Worm (Caenorhabditis elegans) whole organism, L1 larva: ENCODE data around the gene srx-17.

Experiments used
- C04F5.9 ChIP-seq: sonication (generic microtip); optimal IDR thresholded peaks from 2 replicates; lab custom pipeline; 2016; ENCODE audit warnings: missing genetic modification characterization, missing compliant biosample characterization
- C16A3.4 ChIP-seq: fragments of 150-350 bp; optimal IDR thresholded peaks from 2 replicates; lab custom pipeline; 2014; ENCODE audit warnings: missing biosample characterization, missing genetic modification characterization
- C34B4.2 ChIP-seq: sonication (generic microtip); optimal IDR thresholded peaks from 2 replicates; lab custom pipeline; 2017; ENCODE audit warnings: mild to moderate bottlenecking, missing genetic modification characterization, missing compliant biosample characterization
- aly-2 ChIP-seq: fragments of 150-350 bp; optimal IDR thresholded peaks from 2 replicates; lab custom pipeline; 2014; ENCODE audit warnings: missing biosample characterization, missing genetic modification characterization
- blmp-1 ChIP-seq: fragments of 150-350 bp; optimal IDR thresholded peaks from 2 replicates; lab custom pipeline; 2014; ENCODE audit warnings: missing biosample characterization, missing genetic modification characterization
- ceh-8 ChIP-seq: fragments of 200-800 bp; sonication (Bioruptor generic); optimal IDR thresholded peaks from 2 replicates; lab custom pipeline; 2018; ENCODE audit warnings: mild to moderate bottlenecking, missing genetic modification characterization, moderate library complexity, missing compliant biosample characterization
- ceh-88 ChIP-seq: fragments of 200-800 bp; sonication (Bioruptor generic); IDR thresholded peaks from 2 replicates; pipeline ENCODE4 v1.3.6; 2022; ENCODE audit warnings: missing genetic modification characterization, missing compliant biosample characterization
- ceh-90 ChIP-seq: sonication (generic microtip); optimal IDR thresholded peaks from 2 replicates; lab custom pipeline; 2016; ENCODE audit warnings: missing genetic modification characterization, missing compliant biosample characterization
- ces-1 ChIP-seq: fragments of 150-350 bp; optimal IDR thresholded peaks from 2 replicates; lab custom pipeline; 2014; ENCODE audit warnings: missing biosample characterization, missing genetic modification reagents, missing genetic modification characterization
- dsc-1 ChIP-seq: sonication (generic microtip); optimal IDR thresholded peaks from 2 replicates; lab custom pipeline; 2016; ENCODE audit warnings: mild to moderate bottlenecking, missing genetic modification characterization, missing compliant biosample characterization
- efl-1 ChIP-seq, 4 experiments: fragments of 150-350 bp; optimal IDR thresholded peaks in 3 of 4; peaks in 1 of 4; 1 replicate in 1 of 4; 2 replicates in 3 of 4; lab custom pipeline; 2014; ENCODE audit warnings: missing biosample characterization in 2 of 4, missing genetic modification characterization in 2 of 4, missing genetic modification reagents in 2 of 4
- elt-2 ChIP-seq: sonication (generic microtip); optimal IDR thresholded peaks from 2 replicates; lab custom pipeline; 2016; ENCODE audit warnings: missing genetic modification characterization, mild to moderate bottlenecking, inconsistent platforms, missing compliant biosample characterization, missing genetic modification reagents
- elt-3 ChIP-seq, 6 experiments: fragments of 150-350 bp in 1 of 6; sonication (generic microtip); optimal IDR thresholded peaks; 2 replicates each; lab custom pipeline; 2017 to 2018; ENCODE audit warnings: missing biosample characterization in 6 of 6, missing genetic modification characterization in 6 of 6, inconsistent platforms in 1 of 6
- fkh-10 ChIP-seq: sonication (generic microtip); optimal IDR thresholded peaks from 2 replicates; lab custom pipeline; 2017; ENCODE audit warnings: missing biosample characterization, missing genetic modification reagents, missing genetic modification characterization
- fkh-4 ChIP-seq: sonication (generic microtip); optimal IDR thresholded peaks from 2 replicates; lab custom pipeline; 2016; ENCODE audit warnings: missing compliant biosample characterization, missing genetic modification characterization, borderline replicate concordance
- fkh-8 ChIP-seq: sonication (generic microtip); optimal IDR thresholded peaks from 2 replicates; lab custom pipeline; 2016; ENCODE audit warnings: mild to moderate bottlenecking, missing genetic modification characterization, missing compliant biosample characterization
- fos-1 ChIP-seq: fragments of 150-350 bp; optimal IDR thresholded peaks from 2 replicates; lab custom pipeline; 2014; ENCODE audit warnings: missing biosample characterization, missing genetic modification characterization
- hlh-4 ChIP-seq: sonication (generic microtip); optimal IDR thresholded peaks from 2 replicates; lab custom pipeline; 2016; ENCODE audit warnings: mild to moderate bottlenecking, missing genetic modification characterization, missing compliant biosample characterization
- hpl-2 ChIP-seq: fragments of 150-350 bp; optimal IDR thresholded peaks from 2 replicates; lab custom pipeline; 2014; ENCODE audit warnings: missing biosample characterization, missing genetic modification reagents, missing genetic modification characterization
- isw-1 ChIP-seq: fragments of 200-800 bp; sonication (Bioruptor generic); IDR thresholded peaks from 2 replicates; pipeline ENCODE4 v1.3.6; 2022; ENCODE audit warnings: missing genetic modification characterization, missing compliant biosample characterization
- lin-14 ChIP-seq: fragments of 200-800 bp; sonication (Bioruptor generic); optimal IDR thresholded peaks from 2 replicates; lab custom pipeline; 2018; ENCODE audit warnings: mild to moderate bottlenecking, missing genetic modification characterization, moderate library complexity, missing compliant biosample characterization
- lin-15B ChIP-seq: fragments of 150-350 bp; sonication (generic microtip); optimal IDR thresholded peaks from 3 replicates; lab custom pipeline; 2014; ENCODE audit warnings: missing biosample characterization, missing genetic modification characterization
- lin-35 ChIP-seq, 2 experiments: fragments of 150-350 bp; optimal IDR thresholded peaks; 2 replicates each; lab custom pipeline; 2014; ENCODE audit warnings: missing biosample characterization in 2 of 2, missing genetic modification characterization in 2 of 2, missing genetic modification reagents in 2 of 2
- lin-39 ChIP-seq: fragments of 150-350 bp; optimal IDR thresholded peaks from 2 replicates; lab custom pipeline; 2014; ENCODE audit warnings: missing biosample characterization, missing genetic modification reagents, missing genetic modification characterization
- lsy-2 ChIP-seq, 2 experiments: fragments of 150-350 bp; optimal IDR thresholded peaks; 2 replicates each; lab custom pipeline; 2014; ENCODE audit warnings: missing biosample characterization in 2 of 2, missing genetic modification characterization in 2 of 2
- mab-9 ChIP-seq: fragments of 200-800 bp; sonication (Bioruptor generic); IDR thresholded peaks from 2 replicates; pipeline ENCODE4 v1.3.6; 2022; ENCODE audit warnings: missing genetic modification reagents, missing genetic modification characterization, missing compliant biosample characterization
- mdl-1 ChIP-seq, 2 experiments: fragments of 150-350 bp; optimal IDR thresholded peaks; 2 replicates each; lab custom pipeline; 2014 to 2017; ENCODE audit warnings: missing biosample characterization in 2 of 2, missing genetic modification characterization in 2 of 2, inconsistent platforms in 1 of 2
- nhr-11 ChIP-seq: fragments of 150-350 bp; optimal IDR thresholded peaks from 2 replicates; lab custom pipeline; 2014; ENCODE audit warnings: missing biosample characterization, missing genetic modification characterization
- nhr-19 ChIP-seq: fragments of 200-800 bp; sonication (Bioruptor generic); conservative IDR thresholded peaks from 2 replicates; pipeline ENCODE4 v1.3.6; 2022; ENCODE audit warnings: missing genetic modification characterization, missing compliant biosample characterization
- nhr-71 ChIP-seq: sonication (generic microtip); optimal IDR thresholded peaks from 2 replicates; lab custom pipeline; 2016; ENCODE audit warnings: mild to moderate bottlenecking, missing genetic modification characterization, moderate library complexity, missing compliant biosample characterization
- nhr-76 ChIP-seq: sonication (generic microtip); optimal IDR thresholded peaks from 2 replicates; lab custom pipeline; 2017; ENCODE audit warnings: missing biosample characterization, missing genetic modification characterization
- nhr-85 ChIP-seq: sonication (generic microtip); peaks from one replicate; lab custom pipeline; 2016; ENCODE audit warnings: missing genetic modification characterization, inconsistent platforms, missing compliant biosample characterization
- nhr-90 ChIP-seq: sonication (generic microtip); optimal IDR thresholded peaks from 2 replicates; lab custom pipeline; 2016; ENCODE audit warnings: mild to moderate bottlenecking, missing genetic modification characterization, missing compliant biosample characterization; ENCODE audit not compliant: poor library complexity
- pax-3 ChIP-seq: fragments of 200-800 bp; sonication (Bioruptor generic); optimal IDR thresholded peaks from 2 replicates; lab custom pipeline; 2018; ENCODE audit warnings: mild to moderate bottlenecking, missing genetic modification characterization, moderate library complexity, missing compliant biosample characterization
- rnt-1 ChIP-seq: sonication (generic microtip); optimal IDR thresholded peaks from 2 replicates; lab custom pipeline; 2016; ENCODE audit warnings: mild to moderate bottlenecking, missing genetic modification characterization, moderate library complexity, missing compliant biosample characterization
- snu-23 ChIP-seq: sonication (generic microtip); optimal IDR thresholded peaks from 2 replicates; lab custom pipeline; 2016; ENCODE audit warnings: missing genetic modification characterization, missing compliant biosample characterization
- sox-4 ChIP-seq: sonication (generic microtip); optimal IDR thresholded peaks from 2 replicates; lab custom pipeline; 2016; ENCODE audit warnings: missing genetic modification characterization, missing compliant biosample characterization
- sptf-1 ChIP-seq: fragments of 150-350 bp; optimal IDR thresholded peaks from 2 replicates; lab custom pipeline; 2014; ENCODE audit warnings: missing biosample characterization, missing genetic modification characterization
- swsn-7 ChIP-seq: sonication (generic microtip); optimal IDR thresholded peaks from 2 replicates; lab custom pipeline; 2016; ENCODE audit warnings: missing genetic modification characterization, missing compliant biosample characterization
- tlp-1 ChIP-seq: fragments of 150-350 bp; optimal IDR thresholded peaks from 2 replicates; lab custom pipeline; 2014; ENCODE audit warnings: missing biosample characterization, missing genetic modification characterization
- unc-130 ChIP-seq: fragments of 150-350 bp; optimal IDR thresholded peaks from 2 replicates; lab custom pipeline; 2017; ENCODE audit warnings: missing biosample characterization, missing genetic modification characterization, inconsistent platforms
- unc-30 ChIP-seq: sonication (generic microtip); optimal IDR thresholded peaks from 2 replicates; lab custom pipeline; 2017; ENCODE audit warnings: missing biosample characterization, missing genetic modification characterization
- unc-62 ChIP-seq: fragments of 150-350 bp; optimal IDR thresholded peaks from 2 replicates; lab custom pipeline; 2014; ENCODE audit warnings: missing biosample characterization, missing genetic modification reagents, missing genetic modification characterization
- vab-15 ChIP-seq: sonication (generic microtip); optimal IDR thresholded peaks from 2 replicates; lab custom pipeline; 2017; ENCODE audit warnings: missing genotype, mild to moderate bottlenecking, missing genetic modification characterization, missing compliant biosample characterization
- zag-1 ChIP-seq: fragments of 150-350 bp; optimal IDR thresholded peaks from 2 replicates; lab custom pipeline; 2014; ENCODE audit warnings: missing biosample characterization, missing genetic modification characterization
- ztf-11 ChIP-seq, 2 experiments: sonication (generic microtip); optimal IDR thresholded peaks; 2 replicates each; lab custom pipeline; 2016 to 2017; ENCODE audit warnings: missing genetic modification characterization in 2 of 2, missing biosample characterization in 1 of 2, missing compliant biosample characterization in 1 of 2

srx-17 gene

DNA sequence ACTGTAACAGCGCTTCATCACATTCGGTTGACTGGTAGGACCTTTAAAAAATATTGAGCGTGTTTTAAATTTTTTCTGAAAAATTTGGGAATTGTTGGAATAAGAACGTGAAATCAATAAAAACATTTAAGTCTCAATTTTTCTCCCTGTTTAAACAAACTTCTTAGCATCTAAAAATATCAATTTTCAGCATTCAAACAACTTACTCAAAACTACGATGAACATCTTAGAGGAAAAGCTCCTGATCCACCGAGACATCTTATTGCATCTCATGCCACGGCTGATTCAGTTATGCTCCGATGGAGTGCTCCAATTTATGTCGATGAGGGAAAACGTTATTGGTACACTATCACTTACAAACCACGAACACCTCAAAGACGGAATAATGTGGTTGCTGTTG lies 41.8 kb upstream of the srx-17 start:
- TF ChIP-seq pax-3 (tag; lab: Kevin White, UChicago), result no peak
- TF ChIP-seq nhr-71 (tag; lab: Kevin White, UChicago), result no peak
- TF ChIP-seq nhr-90 (tag; lab: Kevin White, UChicago), result no peak
- TF ChIP-seq unc-62, result no peak
- no peak for TF ChIP-seq tlp-1
- TF ChIP-seq snu-23, result no peak
- TF ChIP-seq fkh-10, result no peak

DNA sequence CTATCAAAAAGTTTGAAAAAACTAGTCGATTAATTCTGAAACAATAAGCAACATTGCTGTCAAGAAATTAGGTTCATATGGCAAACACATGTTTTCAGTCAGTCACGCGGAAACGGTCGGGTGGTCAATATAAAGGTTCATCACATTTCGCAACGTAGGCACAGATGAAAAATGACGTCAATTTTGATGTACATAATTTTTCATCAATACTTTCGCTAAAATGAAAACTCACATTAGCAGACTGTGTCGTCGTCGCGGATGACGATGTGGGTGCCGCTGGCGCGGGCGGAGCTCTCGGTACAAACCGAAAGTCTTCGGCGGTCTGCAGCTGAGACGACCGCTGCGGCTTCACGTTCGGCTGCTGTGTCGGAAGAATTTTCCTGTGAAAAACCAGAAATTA lies 37.1 kb upstream of the srx-17 start, which contains the start of gene swan-2:
swan-2 (minus strand) TSS at position 380 of the 400 bp plus-strand sequence.
- TF ChIP-seq fkh-4 (tag; lab: Kevin White, UChicago) (peak; percentile 5), isw-1 (no peak), hlh-4 (no peak), lin-35 (GFP tag; optimal IDR thresholded peaks at IDR 0.05; lab: Kevin White, UChicago) (peak in 1 of 2 experiments; percentile 70), C34B4.2 (no peak), ceh-90 (no peak), unc-130 (no peak), rnt-1 (tag; lab: Kevin White, UChicago) (no peak), zag-1 (no peak), fkh-10 (no peak), nhr-71 (tag; lab: Kevin White, UChicago) (peak; percentile 10), aly-2 (no peak), tlp-1 (no peak), sox-4 (tag; lab: Kevin White, UChicago) (no peak), vab-15 (tag; lab: Kevin White, UChicago) (no peak), efl-1 (optimal IDR thresholded peaks at IDR 0.05; lab: Kevin White, UChicago) (no peak), efl-1 (GFP tag; optimal IDR thresholded peaks at IDR 0.05 in 1 of 2; lab: Kevin White, UChicago) (peak in 1 of 2 experiments; percentile 88), nhr-85 (tag; lab: Kevin White, UChicago) (peak; percentile 65), snu-23 (peak; percentile 3), blmp-1 (tag; lab: Kevin White, UChicago) (no peak), dsc-1 (tag; lab: Kevin White, UChicago) (peak; percentile 60), unc-62 (no peak), lin-15B (tag; lab: Kevin White, UChicago) (no peak), C16A3.4 (tag; lab: Kevin White, UChicago) (no peak), unc-30 (tag; lab: Kevin White, UChicago) (no peak), ces-1 (GFP tag; lab: Kevin White, UChicago) (no peak), fkh-8 (tag; lab: Kevin White, UChicago) (no peak)

DNA sequence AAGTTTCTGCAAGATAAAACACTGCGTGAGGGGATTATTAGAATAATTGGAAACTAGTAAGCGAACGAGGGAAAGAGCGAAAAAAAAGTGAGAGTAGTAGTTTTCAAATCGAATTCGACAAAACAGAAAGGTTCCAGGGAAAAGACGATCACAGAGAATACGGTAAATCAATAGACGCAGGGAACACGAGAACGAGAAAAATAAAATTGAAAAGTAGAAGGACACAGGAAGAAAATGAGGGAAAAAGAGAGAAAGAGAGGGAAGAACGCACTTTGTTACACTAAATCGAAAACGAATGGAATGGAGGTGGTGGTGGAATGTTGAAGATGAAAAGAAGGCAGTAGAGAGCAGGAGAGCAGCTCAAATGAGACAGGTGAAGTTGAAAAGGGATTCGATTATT lies 33.8 kb upstream of the srx-17 start, which contains the start of gene swan-1:
swan-1 (minus strand) TSS at position 6 of the 400 bp plus-strand sequence.
- TF ChIP-seq dsc-1 (tag; lab: Kevin White, UChicago) (peak; percentile 13), lin-14 (GFP tag; lab: Kevin White, UChicago) (peak; percentile 84), rnt-1 (tag; lab: Kevin White, UChicago) (peak; percentile 26), nhr-71 (tag; lab: Kevin White, UChicago) (peak; percentile 10), nhr-85 (tag; lab: Kevin White, UChicago) (peak; percentile 55), blmp-1 (tag; lab: Kevin White, UChicago) (peak; percentile 69), pax-3 (tag; lab: Kevin White, UChicago) (no peak), lsy-2 (tag; optimal IDR thresholded peaks at IDR 0.05; lab: Kevin White, UChicago) (peak in 1 of 2 experiments; percentile 14), efl-1 (optimal IDR thresholded peaks at IDR 0.05; lab: Kevin White, UChicago) (peak in 1 of 2 experiments; percentile 18), efl-1 (GFP tag; optimal IDR thresholded peaks at IDR 0.05 in 1 of 2; lab: Kevin White, UChicago) (peak in 1 of 2 experiments; percentile 86), ztf-11 (tag; optimal IDR thresholded peaks at IDR 0.05; lab: Kevin White, UChicago) (no peak), nhr-19 (GFP tag; lab: Robert Waterston, UW) (peak; percentile 14; the same call in 1 of the 2 replicates), mdl-1 (tag; optimal IDR thresholded peaks at IDR 0.05; lab: Kevin White, UChicago) (no peak)

DNA sequence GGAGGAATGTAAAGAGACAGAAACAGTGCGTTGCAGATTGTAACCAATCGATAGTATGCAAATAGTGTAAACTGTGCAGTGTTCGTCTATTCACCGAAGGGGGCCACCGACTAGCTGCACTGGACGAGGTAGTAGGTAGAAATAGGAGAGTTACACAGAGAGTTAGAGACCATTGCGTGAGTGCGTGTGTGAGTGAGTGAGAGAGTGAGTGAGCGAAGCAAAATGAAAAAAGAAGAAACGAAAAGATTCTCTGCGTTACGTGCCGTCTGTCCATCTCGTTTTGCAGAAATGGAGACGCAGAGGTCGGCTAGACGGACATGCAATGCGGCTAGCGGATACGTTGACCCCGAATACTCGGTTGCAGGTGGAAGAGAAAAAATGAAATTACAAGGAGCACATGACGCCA lies 32.5 kb upstream of the srx-17 start:
- no peak for TF ChIP-seq C04F5.9 (tag; lab: Kevin White, UChicago)
- TF ChIP-seq fos-1, result peak; percentile 56
- no peak for TF ChIP-seq nhr-76
- TF ChIP-seq elt-3 (tag; optimal IDR thresholded peaks at IDR 0.05; lab: Kevin White, UChicago), result no peak
- peak; percentile 52 for TF ChIP-seq swsn-7 (tag; lab: Kevin White, UChicago)
- TF ChIP-seq ceh-8 (GFP tag; lab: Kevin White, UChicago), result no peak
- TF ChIP-seq elt-2 (tag; lab: Kevin White, UChicago), result no peak
- no peak for TF ChIP-seq mab-9 (GFP tag; lab: Robert Waterston, UW)
- TF ChIP-seq sptf-1 (tag; lab: Kevin White, UChicago), result no peak
- TF ChIP-seq nhr-85 (tag; lab: Kevin White, UChicago), result no peak
- TF ChIP-seq snu-23, result peak; percentile 78
- no peak for TF ChIP-seq lin-39 (tag; lab: Kevin White, UChicago)
- peak; percentile 55 to 77 for TF ChIP-seq efl-1 (optimal IDR thresholded peaks at IDR 0.05; lab: Kevin White, UChicago)
- peak; percentile 14 to 93 for TF ChIP-seq efl-1 (GFP tag; optimal IDR thresholded peaks at IDR 0.05 in 1 of 2; lab: Kevin White, UChicago)
- no peak for TF ChIP-seq hpl-2 (GFP tag; lab: Kevin White, UChicago)
- no peak for TF ChIP-seq ceh-88 (GFP tag; lab: Robert Waterston, UW)
- TF ChIP-seq unc-130, result no peak
- TF ChIP-seq nhr-11 (tag; lab: Kevin White, UChicago), result no peak
